Worm (Caenorhabditis elegans): Measurements from ENCODE around the gene mdt-22.

DNA sequence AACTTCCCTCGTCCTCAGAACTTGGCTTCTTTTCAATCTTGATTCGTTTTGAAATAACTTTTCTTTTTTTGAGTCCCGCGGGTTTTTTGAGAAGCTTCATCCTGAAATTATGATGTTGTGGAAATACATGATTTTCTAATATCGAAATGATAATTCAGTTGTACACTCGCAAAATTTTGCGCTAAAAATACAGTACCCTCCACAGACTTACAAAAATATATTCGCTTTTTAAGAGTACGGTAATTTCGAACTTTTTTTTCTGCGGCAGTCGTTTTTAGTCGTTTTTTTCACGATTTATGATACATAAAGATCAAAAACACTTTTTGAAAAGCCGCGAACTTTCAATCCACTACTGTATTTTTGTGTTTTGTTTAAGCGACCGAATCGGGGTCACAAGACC, 44.0 kb downstream of the mdt-22 start, which contains the start of gene pro-2:
- TF ChIP-seq aha-1 (tag; optimal IDR thresholded peaks at IDR 0.05): no peak
- TF ChIP-seq fkh-8 (tag; optimal IDR thresholded peaks at IDR 0.05): no peak
- no peak for TF ChIP-seq lin-35 (GFP tag; optimal IDR thresholded peaks at IDR 0.05)
- no peak for TF ChIP-seq sox-4 (tag; optimal IDR thresholded peaks at IDR 0.05)
- no peak for TF ChIP-seq lin-13 (GFP tag; optimal IDR thresholded peaks at IDR 0.05)
- TF ChIP-seq ces-1 (GFP tag; optimal IDR thresholded peaks at IDR 0.05): no peak

All from whole organism, L1 larva.